Fruit fly (Drosophila melanogaster): Measurements from ENCODE around the gene dsb.

The dsb gene

dm6 chr3L:1884652-1885051 lies 25.3 kb downstream of the dsb start, which contains the start of gene Aprt (continued):
- TF ChIP-seq CG13894 (tag; optimal IDR thresholded peaks at IDR 0.05), result peak; percentile 19
- peak; percentile 55; the same call in 1 of the 2 replicates for TF ChIP-seq CG2129 (GFP tag; IDR thresholded peaks at IDR 0.05; ENCODE audit: partially characterized antibody)
- no peak for TF ChIP-seq CG10959 (GFP tag; IDR thresholded peaks at IDR 0.05)
- no peak for TF ChIP-seq CG1024 (GFP tag; IDR thresholded peaks at IDR 0.05)
- TF ChIP-seq Doc3 (GFP tag; IDR thresholded peaks at IDR 0.05; ENCODE audit: partially characterized antibody), result peak; percentile 73
- no peak for TF ChIP-seq Gug (GFP tag; IDR thresholded peaks at IDR 0.05)
- TF ChIP-seq pnt (GFP tag; optimal IDR thresholded peaks at IDR 0.05), result no peak
- TF ChIP-seq CG2116 (GFP tag; optimal IDR thresholded peaks at IDR 0.05), result peak; percentile 37
- peak; percentile 91 for TF ChIP-seq CG13287 (GFP tag; IDR thresholded peaks at IDR 0.05; ENCODE audit: partially characterized antibody)
- TF ChIP-seq CG3065 (GFP tag; optimal IDR thresholded peaks at IDR 0.05), result no peak
- TF ChIP-seq CrebB (tag; optimal IDR thresholded peaks at IDR 0.05), result peak; percentile 32
- no peak for TF ChIP-seq CG7786 (GFP tag; optimal IDR thresholded peaks at IDR 0.05)
- TF ChIP-seq Elba2 (GFP tag; optimal IDR thresholded peaks at IDR 0.05), result no peak
- no peak for TF ChIP-seq Atf3 (GFP tag; optimal IDR thresholded peaks at IDR 0.05)
- peak; percentile 59 for TF ChIP-seq HLHmδ (GFP tag; optimal IDR thresholded peaks at IDR 0.05)
- peak; percentile 64 for TF ChIP-seq CTCF (GFP tag; optimal IDR thresholded peaks at IDR 0.05)
- no peak for TF ChIP-seq Usf (GFP tag; optimal IDR thresholded peaks at IDR 0.05)
- TF ChIP-seq Dfd (GFP tag; optimal IDR thresholded peaks at IDR 0.05), result no peak
- TF ChIP-seq CG31441 (GFP tag; IDR thresholded peaks at IDR 0.05), result peak; percentile 34; the same call in 1 of the 2 replicates
- TF ChIP-seq Lhr (GFP tag; optimal IDR thresholded peaks at IDR 0.05), result no peak
- TF ChIP-seq shn (GFP tag; optimal IDR thresholded peaks at IDR 0.05), result no peak
- no peak for TF ChIP-seq CG16815 (GFP tag; optimal IDR thresholded peaks at IDR 0.05)
- no peak for TF ChIP-seq CG17328 (GFP tag; IDR thresholded peaks at IDR 0.05)
- TF ChIP-seq pan (optimal IDR thresholded peaks at IDR 0.05), result no peak
- no peak for TF ChIP-seq pan (GFP tag; optimal IDR thresholded peaks at IDR 0.05 in 1 of 2, IDR thresholded peaks at IDR 0.05 in 1 of 2)
- no peak for TF ChIP-seq PHDP (tag; optimal IDR thresholded peaks at IDR 0.05)
- TF ChIP-seq CG15514 (GFP tag; optimal IDR thresholded peaks at IDR 0.05), result peak; percentile 71
- TF ChIP-seq pita (GFP tag; optimal IDR thresholded peaks at IDR 0.05), result no peak
- no peak for TF ChIP-seq CG4282 (GFP tag; optimal IDR thresholded peaks at IDR 0.05)
- TF ChIP-seq H2.0 (GFP tag; IDR thresholded peaks at IDR 0.05), result no peak
- TF ChIP-seq CG32532 (GFP tag; IDR thresholded peaks at IDR 0.05), result no peak
- peak; percentile 59 for TF ChIP-seq grn (GFP tag; optimal IDR thresholded peaks at IDR 0.05)
- no peak for TF ChIP-seq dmrt11E (tag; optimal IDR thresholded peaks at IDR 0.05)
- TF ChIP-seq jing (GFP tag; optimal IDR thresholded peaks at IDR 0.05), result no peak
- TF ChIP-seq CG12659 (GFP tag; optimal IDR thresholded peaks at IDR 0.05), result peak; percentile 13
- no peak for TF ChIP-seq nerfin-2 (GFP tag; IDR thresholded peaks at IDR 0.05; ENCODE audit: partially characterized antibody)
- TF ChIP-seq CG18764 (GFP tag; optimal IDR thresholded peaks at IDR 0.05), result no peak
- no peak for TF ChIP-seq ERR (GFP tag; optimal IDR thresholded peaks at IDR 0.05)
- TF ChIP-seq lilli (GFP tag; optimal IDR thresholded peaks at IDR 0.05), result no peak
- no peak for TF ChIP-seq ranshi (GFP tag; IDR thresholded peaks at IDR 0.05)
- no peak for TF ChIP-seq gcm2 (GFP tag; optimal IDR thresholded peaks at IDR 0.05)
- no peak for TF ChIP-seq CG14050 (GFP tag; IDR thresholded peaks at IDR 0.05)
- TF ChIP-seq CG10366 (GFP tag; IDR thresholded peaks at IDR 0.05), result no peak
- no peak for TF ChIP-seq Optix (GFP tag; IDR thresholded peaks at IDR 0.05)
- TF ChIP-seq CG9609 (GFP tag; optimal IDR thresholded peaks at IDR 0.05), result no peak
- no peak for TF ChIP-seq trh (GFP tag; optimal IDR thresholded peaks at IDR 0.05)
- TF ChIP-seq zfh1 (GFP tag; IDR thresholded peaks at IDR 0.05), result no peak
- TF ChIP-seq cad (GFP tag; optimal IDR thresholded peaks at IDR 0.05), result no peak
- TF ChIP-seq CG8388 (GFP tag; optimal IDR thresholded peaks at IDR 0.05), result no peak
- TF ChIP-seq sisA (GFP tag; IDR thresholded peaks at IDR 0.05), result no peak
- no peak for TF ChIP-seq CG17912 (GFP tag; optimal IDR thresholded peaks at IDR 0.05)
- TF ChIP-seq Six4 (GFP tag; optimal IDR thresholded peaks at IDR 0.05), result no peak
- peak; percentile 86 for TF ChIP-seq Opbp (GFP tag; IDR thresholded peaks at IDR 0.05; ENCODE audit: partially characterized antibody)

Data from whole organism, embryonic.